Fruit fly (Drosophila melanogaster): ENCODE measurements around the gene cass.

- TF ChIP-seq psq (GFP tag; optimal IDR thresholded peaks at IDR 0.05) (no peak), N (GFP tag; optimal IDR thresholded peaks at IDR 0.05) (peak; percentile 54)
Measured at dm6 chr2L:17472582-17473524, 4.8 kb downstream of the cass start, which contains the start of gene BicD.
